Worm (Caenorhabditis elegans) whole organism, L3 larva: ENCODE results near the gene tbx-43.

Experiments
- R02D3.7 ChIP-seq: fragments of 150-350 bp; optimal IDR thresholded peaks from 2 replicates; lab custom pipeline; 2014; ENCODE audit warnings: missing biosample characterization, missing genetic modification characterization
- ZK546.5 ChIP-seq: sonication (generic microtip); optimal IDR thresholded peaks from 2 replicates; lab custom pipeline; 2017; ENCODE audit warnings: missing biosample characterization, missing genetic modification characterization
- aly-2 ChIP-seq: fragments of 150-350 bp; optimal IDR thresholded peaks from 2 replicates; lab custom pipeline; 2014; ENCODE audit warnings: missing biosample characterization, missing genetic modification characterization
- ama-1 ChIP-seq: fragments of 150-350 bp; optimal IDR thresholded peaks from 2 replicates; lab custom pipeline; 2018
- ceh-16 ChIP-seq: sonication (generic microtip); optimal IDR thresholded peaks from 2 replicates; lab custom pipeline; 2017; ENCODE audit warnings: missing biosample characterization, missing genetic modification characterization
- ceh-28 ChIP-seq: fragments of 150-350 bp; optimal IDR thresholded peaks from 2 replicates; lab custom pipeline; 2014; ENCODE audit warnings: missing biosample characterization, missing genetic modification reagents, missing genetic modification characterization
- ceh-82 ChIP-seq: fragments of 150-350 bp; optimal IDR thresholded peaks from 2 replicates; lab custom pipeline; 2014; ENCODE audit warnings: missing biosample characterization, missing genetic modification characterization
- ceh-9 ChIP-seq: sonication (generic microtip); optimal IDR thresholded peaks from 2 replicates; lab custom pipeline; 2018; ENCODE audit warnings: missing biosample characterization, missing genetic modification characterization
- egl-27 ChIP-seq: sonication (generic microtip); optimal IDR thresholded peaks from 4 replicates; lab custom pipeline; 2017; ENCODE audit warnings: missing biosample characterization, missing genetic modification reagents, missing genetic modification characterization
- egl-5 ChIP-seq: fragments of 150-350 bp; optimal IDR thresholded peaks from 2 replicates; lab custom pipeline; 2017; ENCODE audit warnings: missing biosample characterization, missing genetic modification reagents, missing genetic modification characterization, inconsistent platforms
- elt-1 ChIP-seq: fragments of 150-350 bp; optimal IDR thresholded peaks from 2 replicates; lab custom pipeline; 2014; ENCODE audit warnings: missing biosample characterization, missing genetic modification characterization
- elt-2 ChIP-seq: sonication (generic microtip); optimal IDR thresholded peaks from 2 replicates; lab custom pipeline; 2016; ENCODE audit warnings: missing genetic modification reagents, mild to moderate bottlenecking, missing genetic modification characterization, missing compliant biosample characterization
- elt-3 ChIP-seq, 3 experiments: fragments of 150-350 bp in 1 of 3; sonication (generic microtip) in 2 of 3; optimal IDR thresholded peaks; 2 replicates in 2 of 3; 4 replicates in 1 of 3; lab custom pipeline; 2014 to 2017; ENCODE audit warnings: missing biosample characterization in 3 of 3, missing genetic modification characterization in 3 of 3
- eor-1 ChIP-seq, 2 experiments: fragments of 150-350 bp; optimal IDR thresholded peaks; 2 replicates each; lab custom pipeline; 2014 to 2018; ENCODE audit warnings: missing biosample characterization in 2 of 2, missing genetic modification characterization in 2 of 2
- fkh-10 ChIP-seq: sonication (generic microtip); optimal IDR thresholded peaks from 2 replicates; lab custom pipeline; 2017; ENCODE audit warnings: missing biosample characterization, missing genetic modification reagents, missing genetic modification characterization
- fkh-2 ChIP-seq: fragments of 150-350 bp; optimal IDR thresholded peaks from 2 replicates; lab custom pipeline; 2014; ENCODE audit warnings: missing biosample characterization, missing genetic modification reagents, missing genetic modification characterization
- fos-1 ChIP-seq: fragments of 150-350 bp; optimal IDR thresholded peaks from 2 replicates; lab custom pipeline; 2014; ENCODE audit warnings: missing biosample characterization, missing genetic modification characterization
- hmg-11 ChIP-seq: sonication (generic microtip); optimal IDR thresholded peaks from 2 replicates; lab custom pipeline; 2016; ENCODE audit warnings: missing genetic modification characterization, missing compliant biosample characterization
- jun-1 ChIP-seq: fragments of 150-350 bp; optimal IDR thresholded peaks from 2 replicates; lab custom pipeline; 2014; ENCODE audit warnings: missing biosample characterization, missing genetic modification reagents, missing genetic modification characterization
- lin-15B ChIP-seq: fragments of 150-350 bp; optimal IDR thresholded peaks from 2 replicates; lab custom pipeline; 2014; ENCODE audit warnings: missing biosample characterization, missing genetic modification characterization
- lin-39 ChIP-seq: fragments of 150-350 bp; optimal IDR thresholded peaks from 2 replicates; lab custom pipeline; 2018; ENCODE audit warnings: missing biosample characterization, missing genetic modification reagents, missing genetic modification characterization
- lsy-12 ChIP-seq: sonication (generic microtip); optimal IDR thresholded peaks from 2 replicates; lab custom pipeline; 2016; ENCODE audit warnings: mild to moderate bottlenecking, missing genetic modification characterization, missing compliant biosample characterization
- mdl-1 ChIP-seq: fragments of 150-350 bp; optimal IDR thresholded peaks from 2 replicates; lab custom pipeline; 2014; ENCODE audit warnings: missing biosample characterization, missing genetic modification characterization
- mml-1 ChIP-seq: fragments of 150-350 bp; sonication (generic microtip); optimal IDR thresholded peaks from 3 replicates; lab custom pipeline; 2014; ENCODE audit warnings: missing biosample characterization, missing genetic modification characterization
- nfya-1 ChIP-seq: sonication (generic microtip); optimal IDR thresholded peaks from 2 replicates; lab custom pipeline; 2017; ENCODE audit warnings: missing genetic modification characterization, mild to moderate bottlenecking, missing compliant biosample characterization, antibody characterized with exemption, moderate library complexity; ENCODE audit not compliant: insufficient read depth
- nhr-11 ChIP-seq: fragments of 150-350 bp; optimal IDR thresholded peaks from 2 replicates; lab custom pipeline; 2014; ENCODE audit warnings: missing biosample characterization, missing genetic modification characterization
- nhr-12 ChIP-seq: fragments of 150-350 bp; optimal IDR thresholded peaks from 2 replicates; lab custom pipeline; 2014; ENCODE audit warnings: missing biosample characterization, missing genetic modification characterization
- nhr-23 ChIP-seq: fragments of 150-350 bp; optimal IDR thresholded peaks from 2 replicates; lab custom pipeline; 2014; ENCODE audit warnings: missing biosample characterization, missing genetic modification reagents, missing genetic modification characterization
- nhr-237 ChIP-seq: fragments of 150-350 bp; optimal IDR thresholded peaks from 2 replicates; lab custom pipeline; 2014; ENCODE audit warnings: missing biosample characterization, missing genetic modification characterization
- nhr-25 ChIP-seq: sonication (generic microtip); optimal IDR thresholded peaks from 2 replicates; lab custom pipeline; 2017; ENCODE audit warnings: missing biosample characterization, missing genetic modification characterization
- nhr-28 ChIP-seq: fragments of 150-350 bp; optimal IDR thresholded peaks from 2 replicates; lab custom pipeline; 2014; ENCODE audit warnings: missing biosample characterization, missing genetic modification characterization
- nhr-43 ChIP-seq: sonication (generic microtip); optimal IDR thresholded peaks from 2 replicates; lab custom pipeline; 2016; ENCODE audit warnings: mild to moderate bottlenecking, missing genetic modification characterization, missing compliant biosample characterization; ENCODE audit not compliant: poor library complexity, severe bottlenecking
- nhr-67 ChIP-seq: fragments of 150-350 bp; optimal IDR thresholded peaks from 2 replicates; lab custom pipeline; 2014; ENCODE audit warnings: missing biosample characterization, missing genetic modification characterization
- nhr-76 ChIP-seq: fragments of 150-350 bp; sonication (generic microtip); optimal IDR thresholded peaks from 5 replicates; lab custom pipeline; 2014; ENCODE audit warnings: missing biosample characterization, missing genetic modification characterization
- nhr-77 ChIP-seq: fragments of 150-350 bp; optimal IDR thresholded peaks from 2 replicates; lab custom pipeline; 2014; ENCODE audit warnings: missing biosample characterization, missing genetic modification characterization
- pha-4 ChIP-seq: fragments of 150-350 bp; optimal IDR thresholded peaks from 2 replicates; lab custom pipeline; 2014; ENCODE audit warnings: missing biosample characterization, missing genetic modification reagents, missing genetic modification characterization
- pqm-1 ChIP-seq: fragments of 150-350 bp; optimal IDR thresholded peaks from 2 replicates; lab custom pipeline; 2017; ENCODE audit warnings: missing biosample characterization, missing genetic modification characterization, inconsistent platforms
- sea-2 ChIP-seq: fragments of 150-350 bp; sonication (generic microtip); optimal IDR thresholded peaks from 4 replicates; lab custom pipeline; 2014; ENCODE audit warnings: missing biosample characterization, missing genetic modification reagents, missing genetic modification characterization
- skn-1 ChIP-seq: fragments of 150-350 bp; optimal IDR thresholded peaks from 2 replicates; lab custom pipeline; 2014; ENCODE audit warnings: missing biosample characterization, missing genetic modification characterization
- snpc-4 ChIP-seq: fragments of 150-350 bp; optimal IDR thresholded peaks from 2 replicates; lab custom pipeline; 2014; ENCODE audit warnings: missing biosample characterization, missing genetic modification characterization
- tbx-2 ChIP-seq: sonication (generic microtip); optimal IDR thresholded peaks from 2 replicates; lab custom pipeline; 2016; ENCODE audit warnings: mild to moderate bottlenecking, missing genetic modification characterization, missing compliant biosample characterization
- unc-39 ChIP-seq: sonication (generic microtip); optimal IDR thresholded peaks from 4 replicates; lab custom pipeline; 2017; ENCODE audit warnings: missing biosample characterization, missing genetic modification characterization
- unc-62 ChIP-seq: fragments of 150-350 bp; sonication (generic microtip); optimal IDR thresholded peaks from 4 replicates; lab custom pipeline; 2014; ENCODE audit warnings: missing biosample characterization, missing genetic modification reagents, missing genetic modification characterization
- zag-1 ChIP-seq: fragments of 150-350 bp; optimal IDR thresholded peaks from 2 replicates; lab custom pipeline; 2014; ENCODE audit warnings: missing biosample characterization, missing genetic modification characterization
- ztf-11 ChIP-seq: fragments of 150-350 bp; optimal IDR thresholded peaks from 2 replicates; lab custom pipeline; 2014; ENCODE audit warnings: missing biosample characterization, missing genetic modification characterization
- ztf-4 ChIP-seq: fragments of 150-350 bp; optimal IDR thresholded peaks from 2 replicates; lab custom pipeline; 2014; ENCODE audit warnings: missing biosample characterization, missing genetic modification characterization

Gene tbx-43

DNA sequence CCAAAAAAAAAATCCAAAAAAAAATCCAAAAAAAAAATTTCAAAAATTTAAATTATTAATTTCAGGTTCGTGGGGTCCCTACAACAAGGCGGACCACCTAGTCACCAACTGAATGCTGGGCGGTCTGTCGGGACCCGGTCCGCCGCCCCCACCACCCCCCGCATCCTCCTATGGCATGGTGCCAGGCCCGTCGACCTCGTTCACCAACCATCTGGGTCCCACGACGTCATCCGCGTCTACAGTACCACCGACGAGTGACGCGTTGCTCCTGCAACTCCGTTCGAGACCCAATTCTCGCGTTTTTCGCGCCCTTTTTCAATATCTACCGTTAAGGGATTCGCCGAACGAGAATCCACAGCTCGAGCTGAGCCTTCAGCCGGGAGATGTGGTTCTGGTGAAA, 19.1 kb upstream of the tbx-43 start:
- TF ChIP-seq zag-1 (tag; lab: Kevin White, UChicago) (no peak), jun-1 (tag; lab: Kevin White, UChicago) (no peak), eor-1 (tag; optimal IDR thresholded peaks at IDR 0.05; lab: Kevin White, UChicago) (no peak), nhr-23 (no peak), elt-2 (tag; lab: Kevin White, UChicago) (no peak), nhr-11 (tag; lab: Kevin White, UChicago) (no peak), lsy-12 (tag; lab: Kevin White, UChicago) (no peak), ceh-28 (tag; lab: Kevin White, UChicago) (no peak), nhr-28 (tag; lab: Kevin White, UChicago) (no peak), snpc-4 (tag; lab: Kevin White, UChicago) (no peak), nhr-43 (tag; lab: Kevin White, UChicago) (no peak), ceh-9 (tag; lab: Kevin White, UChicago) (no peak), pqm-1 (tag; lab: Kevin White, UChicago) (no peak), ceh-82 (tag; lab: Kevin White, UChicago) (no peak), fkh-2 (tag; lab: Kevin White, UChicago) (no peak), ztf-4 (tag; lab: Kevin White, UChicago) (no peak), fkh-10 (no peak), lin-39 (tag; lab: Kevin White, UChicago) (no peak), fos-1 (tag; lab: Kevin White, UChicago) (no peak)

ce11 chrIII:1788033-1788432, 18.1 kb upstream of the tbx-43 start, which contains the start of gene rimb-1:
TSS of gene rimb-1 (plus strand) at chrIII:1788333.
- TF ChIP-seq nhr-76 (tag; lab: Kevin White, UChicago) (no peak), nhr-43 (tag; lab: Kevin White, UChicago) (no peak), ZK546.5 (tag; lab: Kevin White, UChicago) (no peak), R02D3.7 (tag; lab: Kevin White, UChicago) (no peak), fkh-2 (tag; lab: Kevin White, UChicago) (no peak), hmg-11 (tag; lab: Kevin White, UChicago) (no peak)

ce11 chrIII:1785776-1786175, 15.9 kb upstream of the tbx-43 start:
- TF ChIP-seq eor-1 (tag; optimal IDR thresholded peaks at IDR 0.05; lab: Kevin White, UChicago) (no peak), lin-15B (tag; lab: Kevin White, UChicago) (peak; percentile 40), egl-5 (no peak), nhr-237 (tag; lab: Kevin White, UChicago) (no peak), ceh-9 (tag; lab: Kevin White, UChicago) (no peak), fkh-2 (tag; lab: Kevin White, UChicago) (no peak), nhr-12 (tag; lab: Kevin White, UChicago) (no peak), nhr-25 (tag; lab: Kevin White, UChicago) (no peak), fos-1 (tag; lab: Kevin White, UChicago) (no peak), lsy-12 (tag; lab: Kevin White, UChicago) (no peak), ceh-16 (no peak), ztf-11 (tag; lab: Kevin White, UChicago) (no peak), jun-1 (tag; lab: Kevin White, UChicago) (no peak), ama-1 (lab: Kevin White, UChicago) (no peak), nfya-1 (tag; lab: Kevin White, UChicago) (peak; percentile 75), sea-2 (GFP tag; lab: Kevin White, UChicago) (no peak), pha-4 (tag; lab: Kevin White, UChicago) (no peak), nhr-28 (tag; lab: Kevin White, UChicago) (no peak), mml-1 (tag; lab: Kevin White, UChicago) (no peak), nhr-76 (tag; lab: Kevin White, UChicago) (no peak), elt-1 (tag; lab: Kevin White, UChicago) (no peak), mdl-1 (tag; lab: Kevin White, UChicago) (no peak), lin-39 (tag; lab: Kevin White, UChicago) (peak; percentile 56), unc-39 (no peak), ztf-4 (tag; lab: Kevin White, UChicago) (no peak), elt-2 (tag; lab: Kevin White, UChicago) (no peak), skn-1 (tag; lab: Kevin White, UChicago) (no peak), egl-27 (no peak), nhr-67 (tag; lab: Kevin White, UChicago) (no peak), pqm-1 (tag; lab: Kevin White, UChicago) (no peak), hmg-11 (tag; lab: Kevin White, UChicago) (no peak), unc-62 (no peak), nhr-23 (no peak), nhr-11 (tag; lab: Kevin White, UChicago) (peak; percentile 42), R02D3.7 (tag; lab: Kevin White, UChicago) (no peak), fkh-10 (peak; percentile 41), snpc-4 (tag; lab: Kevin White, UChicago) (peak; percentile 5), elt-3 (tag; optimal IDR thresholded peaks at IDR 0.05; lab: Kevin White, UChicago) (no peak), ceh-82 (tag; lab: Kevin White, UChicago) (peak; percentile 33), nhr-77 (tag; lab: Kevin White, UChicago) (no peak), ceh-28 (tag; lab: Kevin White, UChicago) (no peak), tbx-2 (tag; lab: Kevin White, UChicago) (peak; percentile 15), aly-2 (tag; lab: Kevin White, UChicago) (no peak), ZK546.5 (tag; lab: Kevin White, UChicago) (no peak), zag-1 (tag; lab: Kevin White, UChicago) (no peak)
- TF ChIP-seq, all 47 proteins: peak for 8
